Worm (Caenorhabditis elegans) whole organism, late embryonic: ENCODE measurements around the gene clec-57.

Source experiments
- F13H6.1 ChIP-seq: sonication (generic microtip); optimal IDR thresholded peaks from 2 replicates; lab custom pipeline; 2016; ENCODE audit warnings: missing genetic modification characterization, missing compliant biosample characterization
- ama-1 ChIP-seq: fragments of 150-350 bp; optimal IDR thresholded peaks from 2 replicates; lab custom pipeline; 2014
- ceh-24 ChIP-seq: sonication (generic microtip); optimal IDR thresholded peaks from 2 replicates; lab custom pipeline; 2016; ENCODE audit warnings: mild to moderate bottlenecking, missing genetic modification characterization, missing compliant biosample characterization
- ceh-48 ChIP-seq: sonication (generic microtip); optimal IDR thresholded peaks from 2 replicates; lab custom pipeline; 2016; ENCODE audit warnings: missing genetic modification characterization, inconsistent platforms, missing compliant biosample characterization
- dmd-4 ChIP-seq: sonication (generic microtip); optimal IDR thresholded peaks from 2 replicates; lab custom pipeline; 2016; ENCODE audit warnings: borderline replicate concordance, missing genetic modification characterization, missing compliant biosample characterization
- elt-2 ChIP-seq: sonication (generic microtip); optimal IDR thresholded peaks from 2 replicates; lab custom pipeline; 2016; ENCODE audit warnings: missing genetic modification reagents, missing genetic modification characterization, missing compliant biosample characterization
- eyg-1 ChIP-seq: sonication (generic microtip); optimal IDR thresholded peaks from 2 replicates; lab custom pipeline; 2016; ENCODE audit warnings: missing genotype, missing genetic modification characterization, missing compliant biosample characterization
- fkh-10 ChIP-seq: fragments of 150-350 bp; optimal IDR thresholded peaks from 2 replicates; lab custom pipeline; 2014; ENCODE audit warnings: missing biosample characterization, missing genetic modification reagents, missing genetic modification characterization
- madf-2 ChIP-seq: sonication (generic microtip); optimal IDR thresholded peaks from 2 replicates; lab custom pipeline; 2017; ENCODE audit warnings: missing genetic modification characterization, missing compliant biosample characterization
- npax-4 ChIP-seq: sonication (generic microtip); optimal IDR thresholded peaks from 2 replicates; lab custom pipeline; 2016; ENCODE audit warnings: missing genetic modification characterization, missing compliant biosample characterization
- pax-1 ChIP-seq: fragments of 150-350 bp; optimal IDR thresholded peaks from 2 replicates; lab custom pipeline; 2014; ENCODE audit warnings: missing biosample characterization, missing genetic modification characterization
- pros-1 ChIP-seq: fragments of 150-350 bp; optimal IDR thresholded peaks from 2 replicates; lab custom pipeline; 2014; ENCODE audit warnings: missing biosample characterization, missing genetic modification reagents, missing genetic modification characterization
- rnt-1 ChIP-seq: sonication (generic microtip); optimal IDR thresholded peaks from 2 replicates; lab custom pipeline; 2016; ENCODE audit warnings: missing genetic modification characterization, missing compliant biosample characterization

DNA sequence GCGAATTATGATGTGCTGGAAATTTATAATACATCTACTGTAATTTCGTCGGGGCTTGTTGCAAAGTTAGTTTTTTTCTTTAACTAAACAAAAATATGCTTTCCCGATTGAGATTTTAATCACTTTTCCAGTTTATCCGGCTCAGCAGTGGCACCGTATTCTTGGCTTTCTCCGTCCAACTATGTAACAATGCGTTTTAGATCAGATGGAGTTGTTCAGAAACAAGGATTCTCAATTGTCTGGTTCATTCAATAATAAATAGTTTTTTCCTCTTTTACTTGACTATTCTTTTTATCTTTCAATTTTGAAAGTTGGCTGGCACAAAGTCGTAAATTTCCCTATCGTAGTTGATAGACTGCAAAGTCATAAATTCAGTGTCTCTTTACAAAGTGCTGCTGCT lies 5.1 kb downstream of the clec-57 start, which contains the start of gene clec-56:
- no peak for TF ChIP-seq pax-1 (tag; lab: Kevin White, UChicago)
- no peak for TF ChIP-seq dmd-4 (tag; lab: Kevin White, UChicago)
- no peak for TF ChIP-seq pros-1 (tag; lab: Kevin White, UChicago)
- TF ChIP-seq madf-2 (tag; lab: Kevin White, UChicago) = no peak
- no peak for TF ChIP-seq eyg-1 (tag; lab: Kevin White, UChicago)
- no peak for TF ChIP-seq ama-1 (lab: Kevin White, UChicago)
- TF ChIP-seq rnt-1 (tag; lab: Kevin White, UChicago) = no peak
- TF ChIP-seq ceh-24 = no peak
- TF ChIP-seq ceh-48 (tag; lab: Kevin White, UChicago) = no peak
- TF ChIP-seq F13H6.1 (tag; lab: Kevin White, UChicago) = no peak
- TF ChIP-seq npax-4 (tag; lab: Kevin White, UChicago) = no peak
- TF ChIP-seq elt-2 = no peak
- TF ChIP-seq fkh-10 (GFP tag; lab: Kevin White, UChicago) = no peak
